Fruit fly (Drosophila melanogaster) S2 (cell line): ENCODE measurements around the gene ppk30.

ENCODE experiments used
- CG8478 ChIP-seq: fragments of >200 bp; optimal IDR thresholded peaks from 2 replicates; lab custom pipeline; 2018
- CTCF ChIP-seq, 2 experiments: fragments of >200 bp; optimal IDR thresholded peaks; 2 replicates each; lab custom pipeline; 2018

DNA sequence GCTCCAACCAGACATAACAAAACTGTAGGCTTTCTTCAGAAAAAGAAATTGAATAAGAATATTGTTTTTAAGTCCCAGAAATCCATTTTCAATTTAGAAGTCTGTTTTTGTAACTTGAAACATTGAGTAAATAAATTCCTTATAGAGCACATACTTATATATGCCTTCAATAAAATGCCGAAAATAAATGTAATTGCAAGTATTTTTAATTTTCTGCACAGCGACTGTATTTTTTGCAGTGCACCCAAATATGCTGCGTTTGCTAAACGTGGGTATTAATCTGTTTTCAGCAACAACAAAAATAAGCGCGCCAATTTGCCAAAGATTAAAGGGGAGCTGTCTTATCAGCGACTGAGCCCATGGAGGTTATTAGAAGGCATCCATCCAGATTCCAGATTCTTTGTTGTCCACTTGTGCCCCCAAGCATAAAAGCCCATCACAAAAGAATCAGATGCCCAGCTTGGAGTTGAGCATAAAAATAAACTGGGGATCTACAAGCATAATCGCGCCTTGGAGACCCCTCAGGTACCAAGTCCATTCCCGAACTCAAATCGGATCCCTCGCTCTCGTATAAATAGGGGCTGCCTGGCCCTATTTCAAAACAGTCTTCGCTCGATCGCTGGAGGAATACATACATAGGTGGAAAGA is 2.2 kb downstream of the ppk30 start, which contains the start of gene Obp99a:
- no peak for TF ChIP-seq CG8478 (lab: Kevin White, UChicago)
- TF ChIP-seq CTCF (optimal IDR thresholded peaks at IDR 0.05; lab: Kevin White, UChicago), result no peak
